Worm (Caenorhabditis elegans): ENCODE data around the gene W06F12.3.

The W06F12.3 gene

DNA sequence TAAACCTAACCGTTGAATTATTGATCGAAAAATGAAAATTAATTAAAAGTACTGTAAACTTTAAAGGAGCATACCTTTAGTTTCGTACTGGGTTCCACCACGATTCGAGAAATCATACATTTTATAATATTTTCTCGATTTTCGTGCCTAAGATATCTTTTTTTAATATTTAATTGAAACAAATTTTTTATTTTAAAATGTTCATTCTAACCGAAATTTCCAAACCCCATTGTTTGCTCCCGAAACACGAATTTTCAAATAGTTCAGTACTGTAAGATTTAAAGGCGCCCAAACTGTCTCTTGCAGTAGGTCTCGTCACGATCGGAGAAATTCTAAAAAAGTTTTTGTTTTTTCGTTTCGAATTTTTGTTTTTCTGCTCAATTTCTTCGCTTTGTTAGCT, 19.9 kb upstream of the W06F12.3 start (continued):
- no peak for TF ChIP-seq nfyb-1 (GFP tag; IDR thresholded peaks at IDR 0.05)
- TF ChIP-seq xnd-1 (tag; optimal IDR thresholded peaks at IDR 0.05): peak; percentile 53
- no peak for TF ChIP-seq F52B5.7 (tag; optimal IDR thresholded peaks at IDR 0.05)
- TF ChIP-seq sea-2 (GFP tag; IDR thresholded peaks at IDR 0.05): no peak
- TF ChIP-seq nfya-1 (tag; optimal IDR thresholded peaks at IDR 0.05; ENCODE audit: borderline replicate concordance, insufficient read depth): no peak
- no peak for TF ChIP-seq lin-40 (tag; optimal IDR thresholded peaks at IDR 0.05)
- TF ChIP-seq lsy-27 (tag; optimal IDR thresholded peaks at IDR 0.05; ENCODE audit: borderline replicate concordance, insufficient read depth): no peak
- TF ChIP-seq dox-1 (GFP tag; IDR thresholded peaks at IDR 0.05): peak; percentile 21; the same call in 1 of the 2 replicates
- TF ChIP-seq nhr-27 (tag; optimal IDR thresholded peaks at IDR 0.05): no peak
- TF ChIP-seq Y53G8AR.9 (GFP tag; conservative IDR thresholded peaks at IDR 0.05): no peak
- TF ChIP-seq attf-3 (GFP tag; conservative IDR thresholded peaks at IDR 0.05): no peak
- TF ChIP-seq sdz-38 (tag; optimal IDR thresholded peaks at IDR 0.05): no peak
- peak; percentile 52 for TF ChIP-seq madf-8 (GFP tag; conservative IDR thresholded peaks at IDR 0.05)
- TF ChIP-seq mel-28 (tag; optimal IDR thresholded peaks at IDR 0.05; ENCODE audit: borderline replicate concordance): no peak
- TF ChIP-seq snpc-1.3 (tag; optimal IDR thresholded peaks at IDR 0.05; ENCODE audit: insufficient read depth): no peak
- no peak for TF ChIP-seq die-1 (tag; optimal IDR thresholded peaks at IDR 0.05)
- TF ChIP-seq unc-62 (GFP tag; optimal IDR thresholded peaks at IDR 0.05): no peak
- TF ChIP-seq mes-4 (tag; optimal IDR thresholded peaks at IDR 0.05): no peak
- TF ChIP-seq F37B4.10 (GFP tag; IDR thresholded peaks at IDR 0.05): no peak
- no peak for TF ChIP-seq aptf-2 (GFP tag; conservative IDR thresholded peaks at IDR 0.05)
- TF ChIP-seq attf-6 (GFP tag; IDR thresholded peaks at IDR 0.05): no peak
- no peak for TF ChIP-seq sptf-2 (GFP tag; optimal IDR thresholded peaks at IDR 0.05)
- TF ChIP-seq zfh-2 (GFP tag; conservative IDR thresholded peaks at IDR 0.05): no peak

DNA sequence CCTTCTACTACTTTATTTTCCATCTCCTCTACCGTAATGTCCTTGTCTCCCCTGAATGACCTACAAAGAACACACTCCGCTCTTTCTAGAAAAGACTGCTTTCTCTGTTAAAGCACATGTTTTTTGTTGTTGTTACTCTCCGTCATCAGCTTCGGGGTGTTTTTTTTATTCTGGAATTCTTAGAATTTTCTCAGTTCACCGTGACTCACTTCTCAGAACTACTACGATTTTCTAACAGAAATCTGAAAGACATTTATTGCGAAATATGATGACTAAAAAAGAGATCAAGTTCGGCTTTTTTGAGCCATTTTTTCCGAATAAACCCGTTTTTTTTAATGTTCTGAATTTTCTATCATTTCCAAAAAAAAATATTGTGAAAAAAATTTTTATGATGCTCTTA, 18.6 kb upstream of the W06F12.3 start:
- TF ChIP-seq cebp-1 (GFP tag; IDR thresholded peaks at IDR 0.05): no peak
- TF ChIP-seq cebp-1 (tag; optimal IDR thresholded peaks at IDR 0.05): peak; percentile 85
- peak; percentile 39 for TF ChIP-seq K12H6.12 (tag; optimal IDR thresholded peaks at IDR 0.05)
- no peak for TF ChIP-seq unc-130 (GFP tag; optimal IDR thresholded peaks at IDR 0.05)

DNA sequence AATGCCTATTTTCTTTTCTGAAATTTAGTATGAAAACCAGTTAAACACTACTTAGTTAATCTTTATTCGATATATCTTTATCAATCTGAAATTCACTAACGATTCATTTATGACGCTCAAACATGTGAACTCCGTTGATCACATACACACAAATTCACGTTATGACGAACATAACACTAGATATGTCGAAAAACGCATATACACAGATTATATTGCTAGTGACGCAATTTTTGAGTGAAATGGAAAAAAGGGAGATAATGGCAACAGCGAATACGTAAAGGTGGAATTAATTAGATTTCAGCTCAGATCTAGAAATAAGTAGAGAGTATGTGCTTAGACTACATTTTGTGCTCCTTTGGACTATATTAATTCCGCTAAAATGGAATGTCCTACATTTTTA, 18.0 kb upstream of the W06F12.3 start:
- TF ChIP-seq ceh-91 (GFP tag; IDR thresholded peaks at IDR 0.05) (no peak), ets-4 (GFP tag; optimal IDR thresholded peaks at IDR 0.05) (no peak), T26A5.8 (tag; optimal IDR thresholded peaks at IDR 0.05) (no peak), akir-1 (GFP tag; optimal IDR thresholded peaks at IDR 0.05) (no peak), tlf-1 (GFP tag; optimal IDR thresholded peaks at IDR 0.05) (no peak), mxl-1 (tag; optimal IDR thresholded peaks at IDR 0.05) (no peak), attf-3 (GFP tag; conservative IDR thresholded peaks at IDR 0.05) (no peak), madf-10 (tag; optimal IDR thresholded peaks at IDR 0.05) (no peak), F57C9.4 (tag; optimal IDR thresholded peaks at IDR 0.05) (no peak)

DNA sequence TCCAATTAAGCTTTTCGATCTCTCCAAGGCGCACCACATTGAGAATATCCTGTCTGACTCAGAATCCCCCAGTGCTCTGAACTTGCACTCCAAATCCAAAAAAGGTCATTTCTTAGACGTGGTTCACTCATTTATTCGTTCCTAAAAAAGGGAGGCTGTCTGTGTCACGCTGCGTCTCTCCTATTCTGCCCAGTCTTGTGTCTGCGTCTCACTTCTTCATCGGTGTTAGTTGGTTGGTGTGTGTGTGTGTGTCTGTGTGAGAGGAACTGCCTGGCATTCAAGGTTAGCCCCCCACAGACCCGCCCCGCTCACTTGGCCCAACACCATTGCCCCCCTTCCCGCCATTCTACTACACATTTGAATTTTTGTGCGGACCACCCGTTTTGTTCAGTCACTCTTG, 17.3 kb upstream of the W06F12.3 start:
- peak; percentile 31; the same call in 1 of the 2 replicates for TF ChIP-seq mcd-1 (GFP tag; IDR thresholded peaks at IDR 0.05)
- peak; percentile 41 for TF ChIP-seq ceh-27 (GFP tag; optimal IDR thresholded peaks at IDR 0.05)
- TF ChIP-seq F33H1.4 (GFP tag; IDR thresholded peaks at IDR 0.05): no peak
- TF ChIP-seq cebp-1 (GFP tag; IDR thresholded peaks at IDR 0.05): no peak
- peak; percentile 42 for TF ChIP-seq cebp-1 (tag; optimal IDR thresholded peaks at IDR 0.05)
- peak; percentile 78; the same call in 1 of the 2 replicates for TF ChIP-seq hmg-1.2 (GFP tag; IDR thresholded peaks at IDR 0.05)
- no peak for TF ChIP-seq F55B11.4 (tag; optimal IDR thresholded peaks at IDR 0.05; ENCODE audit: borderline replicate concordance, insufficient read depth)
- TF ChIP-seq tbp1 (GFP tag; optimal IDR thresholded peaks at IDR 0.05): no peak
- TF ChIP-seq K11D2.4 (GFP tag; IDR thresholded peaks at IDR 0.05): 0 out of 2 replicates have a peak, but pooled peaks have one; percentile 24
- TF ChIP-seq hlh-26 (GFP tag; conservative IDR thresholded peaks at IDR 0.05): no peak
- peak; percentile 65 for TF ChIP-seq zfh-2 (GFP tag; conservative IDR thresholded peaks at IDR 0.05)
- TF ChIP-seq attf-5 (GFP tag; optimal IDR thresholded peaks at IDR 0.05): peak; percentile 10
- TF ChIP-seq mel-28 (tag; optimal IDR thresholded peaks at IDR 0.05; ENCODE audit: borderline replicate concordance): no peak
- TF ChIP-seq ccch-3 (GFP tag; optimal IDR thresholded peaks at IDR 0.05): no peak
- TF ChIP-seq lin-26 (GFP tag; IDR thresholded peaks at IDR 0.05): 0 out of 2 replicates have a peak, but pooled peaks have one; percentile 15

Measured in whole organism, young adult.